Worm (Caenorhabditis elegans) whole organism, late embryonic: ENCODE measurements around the gene asp-12.

Experiments
- Y22D7AL.16 ChIP-seq: sonication (generic microtip); optimal IDR thresholded peaks from 2 replicates; lab custom pipeline; 2016; ENCODE audit warnings: missing genetic modification characterization, missing compliant biosample characterization
- che-1 ChIP-seq: sonication (generic microtip); optimal IDR thresholded peaks from 2 replicates; lab custom pipeline; 2016; ENCODE audit warnings: mild to moderate bottlenecking, missing genetic modification characterization, missing compliant biosample characterization
- fkh-6 ChIP-seq: sonication (generic microtip); optimal IDR thresholded peaks from 2 replicates; lab custom pipeline; 2016; ENCODE audit warnings: missing genetic modification characterization, missing compliant biosample characterization
- gmeb-2 ChIP-seq: sonication (generic microtip); optimal IDR thresholded peaks from 2 replicates; lab custom pipeline; 2016; ENCODE audit warnings: missing genetic modification characterization, inconsistent platforms, missing compliant biosample characterization

DNA sequence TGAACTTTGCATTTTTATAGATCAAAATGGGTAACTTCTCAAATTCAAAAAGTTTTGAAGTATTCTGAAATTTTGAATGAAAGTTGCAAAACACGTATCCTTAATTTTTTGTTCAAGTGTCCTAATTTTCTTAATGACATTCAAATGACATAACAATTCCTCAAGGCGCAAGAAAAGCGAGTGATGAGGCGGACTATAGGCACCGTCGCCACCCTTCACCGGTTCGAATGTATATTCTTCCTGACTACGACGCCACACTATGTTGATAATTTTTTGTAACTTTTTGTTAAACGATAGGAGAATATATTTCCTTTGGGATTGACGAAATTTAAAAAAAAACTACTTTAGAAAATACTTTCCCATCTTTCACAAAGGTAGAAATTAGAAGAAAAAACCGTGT, 12.6 kb downstream of the asp-12 start:
- no peak for TF ChIP-seq fkh-6 (tag; lab: Kevin White, UChicago)
- TF ChIP-seq gmeb-2, result no peak
- no peak for TF ChIP-seq che-1
- no peak for TF ChIP-seq Y22D7AL.16
